Fruit fly (Drosophila melanogaster) whole organism, embryonic: ENCODE results near the gene vih.

Source experiments
- Ada2b ChIP-seq: fragments of 200-800 bp; sonication (Bioruptor generic); IDR thresholded peaks from 2 replicates; pipeline ENCODE4 v1.3.6; 2022; ENCODE audit warnings: missing biosample characterization, missing genetic modification characterization
- Atf-2 ChIP-seq: fragments of 200-800 bp; sonication (Bioruptor generic); optimal IDR thresholded peaks from 2 replicates; lab custom pipeline; 2016; ENCODE audit warnings: missing biosample characterization, missing genetic modification characterization
- B-H1 ChIP-seq: fragments of 200-800 bp; sonication (Bioruptor generic); IDR thresholded peaks from 3 replicates; pipeline ENCODE4 v1.3.6; 2022; ENCODE audit warnings: missing biosample characterization, missing genetic modification characterization
- CG10543 ChIP-seq: fragments of 200-800 bp; sonication (Bioruptor generic); optimal IDR thresholded peaks from 3 replicates; lab custom pipeline; 2017; ENCODE audit warnings: missing biosample characterization, mild to moderate bottlenecking, missing genetic modification characterization, moderate library complexity
- CG11695 ChIP-seq: fragments of 200-800 bp; sonication (Bioruptor generic); IDR thresholded peaks from 3 replicates; pipeline ENCODE4 v1.3.6; 2022; ENCODE audit warnings: missing biosample characterization, missing genetic modification characterization
- CG12942 ChIP-seq: fragments of 200-800 bp; sonication (Bioruptor generic); optimal IDR thresholded peaks from 3 replicates; lab custom pipeline; 2016; ENCODE audit warnings: missing biosample characterization, missing genetic modification characterization
- CG1603 ChIP-seq: fragments of 200-800 bp; sonication (Bioruptor generic); optimal IDR thresholded peaks from 2 replicates; lab custom pipeline; 2019; ENCODE audit warnings: missing biosample characterization, mild to moderate bottlenecking, missing genetic modification characterization, moderate library complexity
- CG1647 ChIP-seq: fragments of 200-800 bp; sonication (Bioruptor generic); optimal IDR thresholded peaks from 3 replicates; lab custom pipeline; 2016; ENCODE audit warnings: missing biosample characterization, missing genetic modification characterization
- CG17385 ChIP-seq: fragments of 200-800 bp; sonication (Bioruptor generic); optimal IDR thresholded peaks from 3 replicates; lab custom pipeline; 2018; ENCODE audit warnings: missing biosample characterization, mild to moderate bottlenecking, missing genetic modification characterization
- CG17568 ChIP-seq: fragments of 200-800 bp; sonication (Bioruptor generic); optimal IDR thresholded peaks from 2 replicates; lab custom pipeline; 2018; ENCODE audit warnings: missing biosample characterization, mild to moderate bottlenecking, missing genetic modification characterization, moderate library complexity
- CG18262 ChIP-seq: fragments of 200-800 bp; optimal IDR thresholded peaks from 3 replicates; lab custom pipeline; 2019; ENCODE audit warnings: missing biosample characterization, mild to moderate bottlenecking, missing genetic modification characterization, moderate library complexity
- CG31365 ChIP-seq: fragments of 200-800 bp; sonication (Bioruptor generic); optimal IDR thresholded peaks from 2 replicates; lab custom pipeline; 2018; ENCODE audit warnings: missing biosample characterization, mild to moderate bottlenecking, missing genetic modification characterization
- CG31441 ChIP-seq: fragments of 200-800 bp; sonication (Bioruptor generic); IDR thresholded peaks from 2 replicates; pipeline ENCODE4 v1.3.6; 2022; ENCODE audit warnings: missing biosample characterization, missing genetic modification characterization
- CG32532 ChIP-seq: fragments of 200-800 bp; sonication (Bioruptor generic); IDR thresholded peaks from 2 replicates; pipeline ENCODE4 v1.3.6; 2022; ENCODE audit warnings: missing biosample characterization, missing genetic modification characterization
- CG4360 ChIP-seq: fragments of 200-800 bp; sonication (Bioruptor generic); IDR thresholded peaks from 2 replicates; pipeline ENCODE4 v1.3.6; 2022; ENCODE audit warnings: missing biosample characterization, missing genetic modification characterization
- CG8944 ChIP-seq: fragments of 200-800 bp; sonication (Bioruptor generic); optimal IDR thresholded peaks from 3 replicates; lab custom pipeline; 2016; ENCODE audit warnings: missing biosample characterization, missing genetic modification characterization
- CG9797 ChIP-seq: fragments of 200-800 bp; sonication (Bioruptor generic); optimal IDR thresholded peaks from 3 replicates; lab custom pipeline; 2018; ENCODE audit warnings: missing biosample characterization, mild to moderate bottlenecking, missing genetic modification characterization
- Dfd ChIP-seq, 2 experiments: fragments of >200 bp; optimal IDR thresholded peaks; 2 replicates each; lab custom pipeline; 2017; ENCODE audit warnings: missing biosample characterization in 2 of 2, missing genetic modification characterization in 2 of 2
- Dref ChIP-seq: fragments of 200-800 bp; sonication (Bioruptor generic); IDR thresholded peaks from 2 replicates; pipeline ENCODE4 v1.3.6; 2022; ENCODE audit warnings: missing biosample characterization, missing genetic modification characterization
- HmgZ ChIP-seq: fragments of 200-800 bp; sonication (Bioruptor generic); optimal IDR thresholded peaks from 2 replicates; lab custom pipeline; 2018; ENCODE audit warnings: missing biosample characterization, mild to moderate bottlenecking, missing genetic modification characterization
- Hr3 ChIP-seq: fragments of 200-800 bp; sonication (Bioruptor generic); optimal IDR thresholded peaks from 3 replicates; lab custom pipeline; 2016; ENCODE audit warnings: missing biosample characterization, missing genetic modification characterization
- Lim3 ChIP-seq: fragments of 200-800 bp; sonication (Bioruptor generic); IDR thresholded peaks from 2 replicates; pipeline ENCODE4 v1.3.6; 2022; ENCODE audit warnings: missing biosample characterization, missing genetic modification characterization
- Ptx1 ChIP-seq: fragments of 200-800 bp; sonication (Bioruptor generic); IDR thresholded peaks from 2 replicates; pipeline ENCODE4 v1.3.6; 2022; ENCODE audit warnings: missing biosample characterization, missing genetic modification characterization
- Rx ChIP-seq: fragments of 200-800 bp; sonication (Bioruptor generic); IDR thresholded peaks from 2 replicates; pipeline ENCODE4 v1.3.6; 2022; ENCODE audit warnings: missing biosample characterization, missing genetic modification characterization
- Sry-δ ChIP-seq: fragments of 200-800 bp; sonication (Bioruptor generic); optimal IDR thresholded peaks from 2 replicates; lab custom pipeline; 2016; ENCODE audit warnings: missing biosample characterization, missing genetic modification characterization
- Tbp ChIP-seq: fragments of >200 bp; optimal IDR thresholded peaks from 2 replicates; lab custom pipeline; 2018; ENCODE audit warnings: missing biosample characterization, missing genetic modification characterization
- Usf ChIP-seq: fragments of 200-800 bp; sonication (Bioruptor generic); optimal IDR thresholded peaks from 2 replicates; lab custom pipeline; 2017; ENCODE audit warnings: missing genotype, missing biosample characterization, missing genetic modification characterization
- Xrp1 ChIP-seq: fragments of 200-800 bp; sonication (Bioruptor generic); IDR thresholded peaks from 2 replicates; pipeline ENCODE4 v1.3.6; 2022; ENCODE audit warnings: missing biosample characterization, missing genetic modification characterization
- az2 ChIP-seq: fragments of 200-800 bp; sonication (Bioruptor generic); optimal IDR thresholded peaks from 3 replicates; lab custom pipeline; 2016; ENCODE audit warnings: missing biosample characterization, missing genetic modification characterization
- bbx ChIP-seq: fragments of 200-800 bp; sonication (Bioruptor generic); IDR thresholded peaks from 2 replicates; pipeline ENCODE4 v1.3.6; 2022; ENCODE audit warnings: missing biosample characterization, missing genetic modification characterization; ENCODE audit not compliant: partially characterized antibody
- chinmo ChIP-seq: fragments of 200-800 bp; sonication (Bioruptor generic); IDR thresholded peaks from 4 replicates; pipeline ENCODE4 v1.3.6; 2022; ENCODE audit warnings: missing biosample characterization, missing genetic modification characterization; ENCODE audit not compliant: partially characterized antibody
- dm ChIP-seq: fragments of 200-800 bp; sonication (Bioruptor generic); optimal IDR thresholded peaks from 3 replicates; lab custom pipeline; 2016; ENCODE audit warnings: missing biosample characterization, missing genetic modification characterization
- exex ChIP-seq: fragments of 200-800 bp; sonication (Bioruptor generic); optimal IDR thresholded peaks from 4 replicates; lab custom pipeline; 2018; ENCODE audit warnings: missing biosample characterization, mild to moderate bottlenecking, missing genetic modification characterization, moderate library complexity
- eyg ChIP-seq: fragments of 200-800 bp; sonication (Bioruptor generic); optimal IDR thresholded peaks from 3 replicates; lab custom pipeline; 2016; ENCODE audit warnings: missing biosample characterization, missing genetic modification characterization
- fd102C ChIP-seq: fragments of 200-800 bp; sonication (Bioruptor generic); optimal IDR thresholded peaks from 2 replicates; lab custom pipeline; 2018; ENCODE audit warnings: missing biosample characterization, mild to moderate bottlenecking, missing genetic modification characterization, moderate library complexity
- gcm2 ChIP-seq: fragments of 200-800 bp; sonication (Bioruptor generic); optimal IDR thresholded peaks from 2 replicates; lab custom pipeline; 2016; ENCODE audit warnings: missing biosample characterization, missing genetic modification characterization
- her ChIP-seq: fragments of 200-800 bp; sonication (Bioruptor generic); optimal IDR thresholded peaks from 2 replicates; lab custom pipeline; 2016; ENCODE audit warnings: missing biosample characterization, missing genetic modification characterization
- hkb ChIP-seq, 2 experiments: fragments of 200-800 bp in 1 of 2; fragments of >200 bp in 1 of 2; sonication (Bioruptor generic) in 1 of 2; IDR thresholded peaks in 1 of 2; optimal IDR thresholded peaks in 1 of 2; 2 replicates each; pipeline versions ENCODE4 v1.3.6 to Lab custom; 2017 to 2022; ENCODE audit warnings: missing biosample characterization in 1 of 2, missing genetic modification characterization in 1 of 2
- jumu ChIP-seq: fragments of 200-800 bp; sonication (Bioruptor generic); optimal IDR thresholded peaks from 3 replicates; lab custom pipeline; 2016; ENCODE audit warnings: missing biosample characterization, missing genetic modification characterization
- lbe ChIP-seq: fragments of 200-800 bp; sonication (Bioruptor generic); optimal IDR thresholded peaks from 2 replicates; lab custom pipeline; 2016; ENCODE audit warnings: missing biosample characterization, mild to moderate bottlenecking, missing genetic modification characterization
- oc ChIP-seq: fragments of 200-800 bp; sonication (Bioruptor generic); optimal IDR thresholded peaks from 2 replicates; lab custom pipeline; 2018; ENCODE audit warnings: missing biosample characterization, mild to moderate bottlenecking, missing genetic modification characterization, moderate library complexity
- repo ChIP-seq: fragments of 200-800 bp; sonication (Bioruptor generic); optimal IDR thresholded peaks from 2 replicates; lab custom pipeline; 2016; ENCODE audit warnings: missing biosample characterization, missing genetic modification characterization
- schlank ChIP-seq: fragments of 200-800 bp; sonication (Bioruptor generic); optimal IDR thresholded peaks from 2 replicates; lab custom pipeline; 2018; ENCODE audit warnings: missing biosample characterization, mild to moderate bottlenecking, missing genetic modification characterization
- sd ChIP-seq: fragments of 200-800 bp; sonication (Bioruptor generic); optimal IDR thresholded peaks from 3 replicates; lab custom pipeline; 2018; ENCODE audit warnings: missing biosample characterization, mild to moderate bottlenecking, missing genetic modification characterization, moderate library complexity
- seq ChIP-seq: fragments of 200-800 bp; sonication (Bioruptor generic); IDR thresholded peaks from 2 replicates; pipeline ENCODE4 v1.3.6; 2022; ENCODE audit warnings: missing biosample characterization, missing genetic modification characterization
- shn ChIP-seq: fragments of 200-800 bp; sonication (Bioruptor generic); optimal IDR thresholded peaks from 3 replicates; lab custom pipeline; 2016; ENCODE audit warnings: missing biosample characterization, missing genetic modification characterization
- sob ChIP-seq: fragments of 200-800 bp; sonication (Bioruptor generic); IDR thresholded peaks from 2 replicates; pipeline ENCODE4 v1.3.6; 2022; ENCODE audit warnings: missing biosample characterization, missing genetic modification characterization
- ttk ChIP-seq: fragments of 200-800 bp; sonication (Bioruptor generic); IDR thresholded peaks from 2 replicates; pipeline ENCODE4 v2.1.2; 2022; ENCODE audit warnings: missing biosample characterization, missing genetic modification characterization
- twi ChIP-seq: fragments of 200-800 bp; optimal IDR thresholded peaks from 2 replicates; lab custom pipeline; 2019; ENCODE audit warnings: missing biosample characterization, mild to moderate bottlenecking, missing genetic modification characterization, moderate library complexity
- vfl ChIP-seq: fragments of 200-800 bp; sonication (Bioruptor generic); optimal IDR thresholded peaks from 2 replicates; lab custom pipeline; 2016; ENCODE audit warnings: missing biosample characterization, missing genetic modification characterization
- wdn ChIP-seq: fragments of 200-800 bp; sonication (Bioruptor generic); IDR thresholded peaks from 2 replicates; pipeline ENCODE4 v1.3.6; 2022; ENCODE audit warnings: missing biosample characterization, missing genetic modification characterization
- zen2 ChIP-seq: fragments of 200-800 bp; sonication (Bioruptor generic); IDR thresholded peaks from 3 replicates; pipeline ENCODE4 v1.3.6; 2022; ENCODE audit warnings: missing biosample characterization, missing genetic modification characterization; ENCODE audit not compliant: partially characterized antibody

The vih gene

dm6 chr3L:12468016-12468415 lies 36.1 kb upstream of the vih start, which contains the start of gene eyg (continued):
- TF ChIP-seq Lim3 (GFP tag; lab: Robert Waterston, UW) (no peak), CG31441 (GFP tag; lab: Robert Waterston, UW) (no peak), her (GFP tag; lab: Kevin White, UChicago) (peak; percentile 70), schlank (tag; lab: Kevin White, UChicago) (peak; percentile 21), shn (GFP tag; lab: Kevin White, UChicago) (peak; percentile 30), CG17385 (GFP tag; lab: Kevin White, UChicago) (peak; percentile 100), CG10543 (GFP tag; lab: Kevin White, UChicago) (peak; percentile 36), Rx (GFP tag; lab: Robert Waterston, UW) (no peak), Hr3 (no peak), CG9797 (no peak), Atf-2 (GFP tag; lab: Kevin White, UChicago) (no peak), Ada2b (GFP tag; lab: Robert Waterston, UW) (no peak), Dref (GFP tag; lab: Robert Waterston, UW) (no peak), az2 (GFP tag; lab: Kevin White, UChicago) (no peak), Sry-δ (GFP tag; lab: Kevin White, UChicago) (peak; percentile 16), sob (GFP tag; lab: Robert Waterston, UW) (no peak), seq (peak; percentile 55; the same call in 1 of the 2 replicates), CG4360 (GFP tag; lab: Robert Waterston, UW) (no peak), chinmo (GFP tag; lab: Robert Waterston, UW) (peak; percentile 94), fd102C (GFP tag; lab: Kevin White, UChicago) (peak; percentile 48), CG17568 (no peak), CG31365 (tag; lab: Kevin White, UChicago) (no peak), Dfd (GFP tag; optimal IDR thresholded peaks at IDR 0.05; lab: Kevin White, UChicago) (no peak), Tbp (GFP tag; lab: Kevin White, UChicago) (no peak), CG1603 (tag; lab: Kevin White, UChicago) (no peak), ttk (GFP tag; lab: Robert Waterston, UW) (no peak), sd (tag; lab: Kevin White, UChicago) (no peak), oc (tag; lab: Kevin White, UChicago) (peak; percentile 48), twi (tag; lab: Kevin White, UChicago) (peak; percentile 9), HmgZ (tag; lab: Kevin White, UChicago) (peak; percentile 81), CG8944 (no peak), Ptx1 (no peak), repo (GFP tag; lab: Kevin White, UChicago) (peak; percentile 15), gcm2 (no peak), vfl (no peak), hkb (optimal IDR thresholded peaks at IDR 0.05; lab: Kevin White, UChicago) (peak; percentile 74), hkb (GFP tag; IDR thresholded peaks at IDR 0.05; lab: Robert Waterston, UW) (0 out of 2 replicates have a peak, but pooled peaks have one; percentile 51), bbx (GFP tag; lab: Robert Waterston, UW) (peak; percentile 81), CG12942 (GFP tag; lab: Kevin White, UChicago) (peak; percentile 24), jumu (GFP tag; lab: Kevin White, UChicago) (no peak), Xrp1 (GFP tag; lab: Robert Waterston, UW) (peak; percentile 64; the same call in 1 of the 2 replicates), CG32532 (GFP tag; lab: Robert Waterston, UW) (peak; percentile 44; the same call in 1 of the 2 replicates), dm (GFP tag; lab: Kevin White, UChicago) (peak; percentile 14), Usf (GFP tag; lab: Kevin White, UChicago) (no peak), exex (peak; percentile 77), CG1647 (GFP tag; lab: Kevin White, UChicago) (peak; percentile 2), lbe (GFP tag; lab: Kevin White, UChicago) (no peak), zen2 (0 out of 3 replicates have a peak, but pooled peaks have one; percentile 25), B-H1 (GFP tag; lab: Robert Waterston, UW) (no peak; the same call in 2 of the 3 replicates), wdn (GFP tag; lab: Robert Waterston, UW) (no peak), eyg (peak; percentile 59), CG11695 (GFP tag; lab: Robert Waterston, UW) (0 out of 3 replicates have a peak, but pooled peaks have one; percentile 35), CG18262 (peak; percentile 14)
